Worm (Caenorhabditis elegans) whole organism, mixed stage, embryonic: ENCODE measurements around the gene math-7.

ENCODE experiments used
- elt-1 ChIP-seq: sonication (generic microtip); optimal IDR thresholded peaks from 2 replicates; lab custom pipeline; 2017; ENCODE audit warnings: missing genetic modification characterization, mild to moderate bottlenecking, missing compliant biosample characterization, antibody characterized with exemption, moderate library complexity, borderline replicate concordance; ENCODE audit not compliant: insufficient read depth
- lin-32 ChIP-seq: fragments of 200-800 bp; sonication (Bioruptor generic); optimal IDR thresholded peaks from 2 replicates; lab custom pipeline; 2018; ENCODE audit warnings: mild to moderate bottlenecking, missing genetic modification characterization, missing compliant biosample characterization
- lsy-2 ChIP-seq: fragments of 150-350 bp; optimal IDR thresholded peaks from 2 replicates; lab custom pipeline; 2014; ENCODE audit warnings: missing biosample characterization, missing genetic modification characterization
- unc-62 ChIP-seq: fragments of 150-350 bp; optimal IDR thresholded peaks from 2 replicates; lab custom pipeline; 2014; ENCODE audit warnings: missing biosample characterization, missing genetic modification reagents, missing genetic modification characterization
- ztf-11 ChIP-seq: fragments of 150-350 bp; optimal IDR thresholded peaks from 2 replicates; lab custom pipeline; 2014; ENCODE audit warnings: missing biosample characterization, missing genetic modification characterization

DNA sequence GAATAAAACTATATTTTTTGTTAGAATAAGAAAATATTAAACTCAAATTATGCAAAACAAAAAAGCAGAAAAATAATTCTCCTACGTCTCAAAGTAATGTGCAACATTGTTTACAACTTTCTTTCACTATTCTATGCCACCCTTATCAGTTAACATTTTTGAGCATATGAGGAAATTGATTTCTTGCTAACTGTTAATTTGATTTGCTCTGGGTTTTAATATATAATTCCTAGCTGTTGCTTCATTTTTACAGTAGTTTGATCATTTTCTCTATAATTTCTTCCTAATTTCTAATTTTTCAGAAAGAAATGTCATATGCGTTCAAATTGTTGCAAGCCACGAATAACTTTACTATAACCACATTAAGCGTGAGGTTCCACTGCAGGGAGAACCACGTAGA is 50.1 kb downstream of the math-7 start, which contains the start of gene T08E11.1:
- TF ChIP-seq lsy-2 (tag; lab: Kevin White, UChicago): no peak
- no peak for TF ChIP-seq ztf-11 (tag; lab: Kevin White, UChicago)
- TF ChIP-seq lin-32 (GFP tag; lab: Kevin White, UChicago): no peak
- TF ChIP-seq unc-62: no peak
- no peak for TF ChIP-seq elt-1 (tag; lab: Kevin White, UChicago)
